Fruit fly (Drosophila melanogaster): ENCODE measurements around the gene CG42762.

- TF ChIP-seq psq (optimal IDR thresholded peaks at IDR 0.05): no peak
- no peak for TF ChIP-seq ttk (optimal IDR thresholded peaks at IDR 0.05)
- TF ChIP-seq Sin3A (optimal IDR thresholded peaks at IDR 0.05): no peak
These were observed at the start of gene CG42762 for dm6 chr2L:8143947-8144346.
